Worm (Caenorhabditis elegans): Measurements from ENCODE around the gene lmtr-2.

ce11 chrV:8035947-8036346 is 25.0 kb upstream of the lmtr-2 start, which contains the start of gene ZC513.14:
- no peak for TF ChIP-seq W03F9.2 (tag; optimal IDR thresholded peaks at IDR 0.05)
- no peak for TF ChIP-seq dao-5 (tag; optimal IDR thresholded peaks at IDR 0.05)

All from whole organism, L4/young adult.